Worm (Caenorhabditis elegans) whole organism, midembryonic: ENCODE data around the gene srg-40.

Experiments used
- T22C8.4 ChIP-seq: fragments of 200-800 bp; sonication (Bioruptor generic); IDR thresholded peaks from 2 replicates; pipeline ENCODE4 v1.3.6; 2022; ENCODE audit warnings: missing genetic modification characterization, missing compliant biosample characterization
- cog-1 ChIP-seq: sonication (generic microtip); optimal IDR thresholded peaks from 2 replicates; lab custom pipeline; 2016; ENCODE audit warnings: missing genetic modification characterization, missing compliant biosample characterization
- flt-1 ChIP-seq: fragments of 200-800 bp; sonication (Bioruptor generic); IDR thresholded peaks from 2 replicates; pipeline ENCODE4 v1.3.6; 2022; ENCODE audit warnings: missing genetic modification characterization, missing compliant biosample characterization
- klf-2 ChIP-seq: fragments of 200-800 bp; sonication (Bioruptor generic); conservative IDR thresholded peaks from 2 replicates; pipeline ENCODE4 v1.3.6; 2022; ENCODE audit warnings: missing genetic modification reagents, missing genetic modification characterization, missing compliant biosample characterization
- med-1 ChIP-seq: sonication (generic microtip); optimal IDR thresholded peaks from 2 replicates; lab custom pipeline; 2017; ENCODE audit warnings: missing genetic modification characterization, mild to moderate bottlenecking, missing compliant biosample characterization, antibody characterized with exemption, missing genetic modification reagents; ENCODE audit not compliant: insufficient read depth
- ref-1 ChIP-seq: fragments of 200-800 bp; sonication (Bioruptor generic); conservative IDR thresholded peaks from 2 replicates; pipeline ENCODE4 v1.3.6; 2022; ENCODE audit warnings: missing genetic modification reagents, missing genetic modification characterization, missing compliant biosample characterization
- tab-1 ChIP-seq: fragments of 200-800 bp; sonication (Bioruptor generic); IDR thresholded peaks from 2 replicates; pipeline ENCODE4 v1.3.6; 2022; ENCODE audit warnings: missing genetic modification characterization, missing compliant biosample characterization
- ztf-23 ChIP-seq: fragments of 200-800 bp; sonication (Bioruptor generic); IDR thresholded peaks from 2 replicates; pipeline ENCODE4 v1.3.6; 2022; ENCODE audit warnings: missing genetic modification reagents, missing genetic modification characterization, missing compliant biosample characterization
- ztf-29 ChIP-seq: fragments of 200-800 bp; sonication (Bioruptor generic); IDR thresholded peaks from 2 replicates; pipeline ENCODE4 v1.3.6; 2022; ENCODE audit warnings: missing genetic modification reagents, missing genetic modification characterization, missing compliant biosample characterization

The srg-40 gene

DNA sequence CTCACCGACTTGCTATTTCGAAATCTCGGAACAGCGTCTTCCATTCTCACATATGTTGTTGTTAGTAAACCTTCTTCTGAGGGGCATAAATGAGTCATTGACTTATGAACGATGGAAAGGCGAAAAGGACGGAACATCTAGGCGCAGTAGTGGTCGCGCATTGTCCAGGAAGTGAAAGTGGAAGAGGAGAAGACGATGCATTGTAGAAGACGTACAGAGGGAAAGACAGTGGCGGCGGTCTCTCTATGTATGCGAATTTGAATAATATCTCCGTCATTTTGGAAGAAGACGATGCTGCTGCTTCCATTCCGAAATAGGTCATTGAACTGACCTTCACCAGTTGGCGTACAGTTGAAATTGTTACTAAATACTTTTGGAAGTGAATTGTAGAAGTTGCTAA, 33.7 kb upstream of the srg-40 start:
- no peak for TF ChIP-seq cog-1

- TF ChIP-seq cog-1 (no peak), ztf-29 (no peak), T22C8.4 (no peak), med-1 (no peak), ztf-23 (no peak), flt-1 (GFP tag; lab: Robert Waterston, UW) (no peak), ref-1 (GFP tag; lab: Robert Waterston, UW) (no peak), klf-2 (GFP tag; lab: Robert Waterston, UW) (no peak), tab-1 (GFP tag; lab: Robert Waterston, UW) (no peak)
These were observed 32.4 kb upstream of the srg-40 start for ce11 chrV:11196631-11197258.

ce11 chrV:11196109-11196508, 31.7 kb upstream of the srg-40 start, which contains the start of gene clc-6:
Gene clc-6, minus strand, starts transcription at chrV:11196209.
- TF ChIP-seq cog-1, result no peak
- no peak for TF ChIP-seq ztf-23
- TF ChIP-seq ref-1 (GFP tag; lab: Robert Waterston, UW), result no peak
- TF ChIP-seq ztf-29, result no peak
- no peak for TF ChIP-seq med-1
- no peak for TF ChIP-seq T22C8.4
- no peak for TF ChIP-seq klf-2 (GFP tag; lab: Robert Waterston, UW)
- no peak for TF ChIP-seq flt-1 (GFP tag; lab: Robert Waterston, UW)

DNA sequence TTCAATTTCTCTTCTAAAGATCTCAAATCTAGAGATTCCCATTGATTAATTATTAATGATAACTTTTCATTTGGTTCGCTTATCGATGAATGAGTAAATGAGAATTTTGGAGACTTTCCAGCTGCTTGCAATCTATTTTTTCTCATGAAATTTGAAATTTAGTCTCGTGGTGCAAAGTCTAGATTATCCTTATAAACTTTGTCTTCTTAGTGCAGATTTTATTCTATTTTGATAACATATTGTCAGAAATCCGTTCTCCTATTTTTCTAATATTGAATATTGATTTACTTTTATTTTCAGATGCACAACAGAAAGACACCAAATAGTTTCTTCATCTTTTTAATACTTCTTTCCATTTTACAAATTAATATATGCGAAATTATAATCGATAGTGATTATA, 26.6 kb upstream of the srg-40 start, which contains the start of gene lgc-49:
Gene lgc-49, plus strand, starts transcription at position 301 of the 400 bp plus-strand sequence.
- TF ChIP-seq cog-1 (no peak), tab-1 (GFP tag; lab: Robert Waterston, UW) (no peak), ztf-23 (no peak), ref-1 (GFP tag; lab: Robert Waterston, UW) (no peak), med-1 (no peak), T22C8.4 (no peak), flt-1 (GFP tag; lab: Robert Waterston, UW) (no peak), ztf-29 (no peak), klf-2 (GFP tag; lab: Robert Waterston, UW) (no peak)

DNA sequence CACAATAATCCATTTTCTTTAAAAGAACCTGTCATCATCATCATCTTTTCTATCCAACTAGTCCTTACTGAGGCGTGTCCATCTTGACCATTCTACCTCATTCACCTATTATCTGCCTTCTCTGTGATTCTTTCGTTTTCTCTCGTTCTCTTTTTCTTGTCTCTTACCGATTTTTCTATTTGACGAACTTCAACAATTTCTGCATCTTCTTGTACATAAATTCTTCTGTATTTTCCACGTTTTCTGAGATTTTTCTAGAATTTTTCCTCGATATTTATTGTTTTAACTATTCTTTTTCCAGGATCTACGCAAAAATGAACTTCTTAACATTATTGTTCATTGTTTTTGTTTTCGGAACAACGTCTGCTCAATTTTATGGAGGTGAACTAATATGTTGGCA, 18.6 kb upstream of the srg-40 start, which contains the start of gene cnc-10:
Gene cnc-10, plus strand, starts transcription at position 301 of the 400 bp plus-strand sequence.
- TF ChIP-seq cog-1, result no peak
- TF ChIP-seq ztf-29, result no peak
- no peak for TF ChIP-seq tab-1 (GFP tag; lab: Robert Waterston, UW)
- no peak for TF ChIP-seq med-1
- TF ChIP-seq flt-1 (GFP tag; lab: Robert Waterston, UW), result no peak
- no peak for TF ChIP-seq ref-1 (GFP tag; lab: Robert Waterston, UW)

- TF ChIP-seq tab-1 (GFP tag; lab: Robert Waterston, UW) (no peak), med-1 (no peak), klf-2 (GFP tag; lab: Robert Waterston, UW) (no peak), flt-1 (GFP tag; lab: Robert Waterston, UW) (no peak), ref-1 (GFP tag; lab: Robert Waterston, UW) (no peak), ztf-29 (no peak), T22C8.4 (no peak), cog-1 (no peak), ztf-23 (no peak)
These were observed 16.6 kb upstream of the srg-40 start for ce11 chrV:11180951-11181350.

ce11 chrV:11177577-11177976, 13.2 kb upstream of the srg-40 start, which contains the start of gene gpa-1:
Gene gpa-1, minus strand, starts transcription at chrV:11177677.
- TF ChIP-seq ztf-29 (no peak), klf-2 (GFP tag; lab: Robert Waterston, UW) (no peak), flt-1 (GFP tag; lab: Robert Waterston, UW) (no peak)

DNA sequence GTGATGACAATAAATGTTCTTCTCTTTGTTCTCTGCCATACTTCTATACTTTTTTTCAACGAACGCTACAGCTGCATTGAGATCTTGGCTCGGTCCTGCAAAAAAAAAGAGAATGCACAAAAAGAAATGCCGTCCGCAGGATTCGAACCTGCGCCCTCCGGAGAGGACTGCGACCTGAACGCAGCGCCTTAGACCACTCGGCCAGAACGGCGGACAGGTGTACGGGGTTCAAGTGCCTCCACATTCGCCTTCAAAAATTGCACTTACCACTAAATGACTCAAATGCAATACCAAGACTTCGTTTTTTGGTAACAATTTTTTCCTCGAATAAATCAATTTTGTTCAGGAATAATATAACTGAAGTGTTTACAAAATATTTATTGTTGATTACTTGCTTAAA, 10.3 kb upstream of the srg-40 start:
- TF ChIP-seq ref-1 (GFP tag; lab: Robert Waterston, UW) (no peak), cog-1 (no peak), flt-1 (GFP tag; lab: Robert Waterston, UW) (no peak), T22C8.4 (no peak), ztf-29 (no peak), klf-2 (GFP tag; lab: Robert Waterston, UW) (no peak), tab-1 (GFP tag; lab: Robert Waterston, UW) (no peak), ztf-23 (no peak), med-1 (no peak)

DNA sequence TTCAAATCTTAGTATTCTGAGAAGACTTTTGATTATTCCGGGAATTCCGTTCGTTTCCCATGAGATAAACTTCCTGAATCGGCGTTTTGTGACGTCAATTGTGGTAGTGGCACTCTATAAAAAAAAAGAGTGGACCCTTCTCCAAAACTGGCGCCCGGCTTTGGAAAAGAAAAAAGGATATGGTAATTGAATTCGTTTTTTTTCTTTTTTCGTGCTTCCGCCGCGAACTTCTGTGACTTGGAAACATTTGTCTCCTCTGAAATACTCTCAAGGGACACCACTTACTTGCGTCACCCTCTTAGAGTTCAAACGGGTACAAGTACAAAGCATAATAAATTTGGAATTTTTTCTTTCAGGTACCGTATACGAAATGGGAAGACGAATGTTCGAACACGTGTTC, 8.3 kb upstream of the srg-40 start:
- no peak for TF ChIP-seq tab-1 (GFP tag; lab: Robert Waterston, UW)
- TF ChIP-seq flt-1 (GFP tag; lab: Robert Waterston, UW), result no peak
- TF ChIP-seq cog-1, result no peak
- no peak for TF ChIP-seq klf-2 (GFP tag; lab: Robert Waterston, UW)

ce11 chrV:11171906-11172305, 7.5 kb upstream of the srg-40 start, which contains the start of gene T19C4.5:
Gene T19C4.5, plus strand, starts transcription at chrV:11172213.
- TF ChIP-seq ztf-23 (no peak), ref-1 (GFP tag; lab: Robert Waterston, UW) (no peak), cog-1 (no peak), flt-1 (GFP tag; lab: Robert Waterston, UW) (no peak), tab-1 (GFP tag; lab: Robert Waterston, UW) (no peak), med-1 (no peak), klf-2 (GFP tag; lab: Robert Waterston, UW) (no peak), T22C8.4 (no peak), ztf-29 (no peak)
